Worm (Caenorhabditis elegans) whole organism, L1 larva: ENCODE data around the gene K02H11.4.

Experiments used
- C16A3.4 ChIP-seq: fragments of 150-350 bp; optimal IDR thresholded peaks from 2 replicates; lab custom pipeline; 2014; ENCODE audit warnings: missing biosample characterization, missing genetic modification characterization
- aha-1 ChIP-seq: fragments of 150-350 bp; optimal IDR thresholded peaks from 2 replicates; lab custom pipeline; 2014; ENCODE audit warnings: missing biosample characterization, missing genetic modification characterization
- aly-2 ChIP-seq: fragments of 150-350 bp; optimal IDR thresholded peaks from 2 replicates; lab custom pipeline; 2014; ENCODE audit warnings: missing biosample characterization, missing genetic modification characterization
- blmp-1 ChIP-seq: fragments of 150-350 bp; optimal IDR thresholded peaks from 2 replicates; lab custom pipeline; 2014; ENCODE audit warnings: missing biosample characterization, missing genetic modification characterization
- ceh-8 ChIP-seq: fragments of 200-800 bp; sonication (Bioruptor generic); optimal IDR thresholded peaks from 2 replicates; lab custom pipeline; 2018; ENCODE audit warnings: mild to moderate bottlenecking, missing genetic modification characterization, moderate library complexity, missing compliant biosample characterization
- ceh-82 ChIP-seq, 3 experiments: fragments of 150-350 bp in 1 of 3; sonication (generic microtip) in 2 of 3; optimal IDR thresholded peaks; 2 replicates each; lab custom pipeline; 2014 to 2017; ENCODE audit warnings: missing biosample characterization in 3 of 3, missing genetic modification characterization in 3 of 3
- ceh-88 ChIP-seq: fragments of 200-800 bp; sonication (Bioruptor generic); IDR thresholded peaks from 2 replicates; pipeline ENCODE4 v1.3.6; 2022; ENCODE audit warnings: missing genetic modification characterization, missing compliant biosample characterization
- ceh-90 ChIP-seq: sonication (generic microtip); optimal IDR thresholded peaks from 2 replicates; lab custom pipeline; 2016; ENCODE audit warnings: missing genetic modification characterization, missing compliant biosample characterization
- ces-1 ChIP-seq: fragments of 150-350 bp; optimal IDR thresholded peaks from 2 replicates; lab custom pipeline; 2014; ENCODE audit warnings: missing biosample characterization, missing genetic modification reagents, missing genetic modification characterization
- dpl-1 ChIP-seq, 3 experiments: fragments of 150-350 bp in 2 of 3; sonication (generic microtip) in 1 of 3; optimal IDR thresholded peaks; 2 replicates each; lab custom pipeline; 2014 to 2017; ENCODE audit warnings: missing biosample characterization in 3 of 3, missing genetic modification characterization in 3 of 3, missing genetic modification reagents in 3 of 3
- egl-27 ChIP-seq, 2 experiments: fragments of 150-350 bp in 1 of 2; sonication (generic microtip); optimal IDR thresholded peaks; 3 replicates each; lab custom pipeline; 2017 to 2018; ENCODE audit warnings: missing biosample characterization in 2 of 2, missing genetic modification characterization in 2 of 2, missing genetic modification reagents in 2 of 2
- elt-2 ChIP-seq: sonication (generic microtip); optimal IDR thresholded peaks from 2 replicates; lab custom pipeline; 2016; ENCODE audit warnings: missing genetic modification characterization, mild to moderate bottlenecking, inconsistent platforms, missing compliant biosample characterization, missing genetic modification reagents
- fkh-4 ChIP-seq: sonication (generic microtip); optimal IDR thresholded peaks from 2 replicates; lab custom pipeline; 2016; ENCODE audit warnings: missing compliant biosample characterization, missing genetic modification characterization, borderline replicate concordance
- fkh-8 ChIP-seq: sonication (generic microtip); optimal IDR thresholded peaks from 2 replicates; lab custom pipeline; 2016; ENCODE audit warnings: mild to moderate bottlenecking, missing genetic modification characterization, missing compliant biosample characterization
- fos-1 ChIP-seq: fragments of 150-350 bp; optimal IDR thresholded peaks from 2 replicates; lab custom pipeline; 2014; ENCODE audit warnings: missing biosample characterization, missing genetic modification characterization
- grh-1 ChIP-seq: fragments of 200-800 bp; sonication (Bioruptor generic); IDR thresholded peaks from 2 replicates; pipeline ENCODE4 v1.3.6; 2022; ENCODE audit warnings: missing genetic modification reagents, missing genetic modification characterization, missing compliant biosample characterization
- hlh-17 ChIP-seq: fragments of 200-800 bp; sonication (Bioruptor generic); optimal IDR thresholded peaks from 2 replicates; lab custom pipeline; 2018; ENCODE audit warnings: missing genetic modification characterization, mild to moderate bottlenecking, missing compliant biosample characterization, moderate library complexity, borderline replicate concordance
- hlh-4 ChIP-seq: sonication (generic microtip); optimal IDR thresholded peaks from 2 replicates; lab custom pipeline; 2016; ENCODE audit warnings: mild to moderate bottlenecking, missing genetic modification characterization, missing compliant biosample characterization
- hpl-2 ChIP-seq: fragments of 150-350 bp; optimal IDR thresholded peaks from 2 replicates; lab custom pipeline; 2014; ENCODE audit warnings: missing biosample characterization, missing genetic modification reagents, missing genetic modification characterization
- irx-1 ChIP-seq: sonication (generic microtip); optimal IDR thresholded peaks from 2 replicates; lab custom pipeline; 2016; ENCODE audit warnings: missing genetic modification characterization, missing compliant biosample characterization
- isw-1 ChIP-seq: fragments of 200-800 bp; sonication (Bioruptor generic); IDR thresholded peaks from 2 replicates; pipeline ENCODE4 v1.3.6; 2022; ENCODE audit warnings: missing genetic modification characterization, missing compliant biosample characterization
- jun-1 ChIP-seq: fragments of 150-350 bp; optimal IDR thresholded peaks from 2 replicates; lab custom pipeline; 2014; ENCODE audit warnings: missing biosample characterization, missing genetic modification reagents, missing genetic modification characterization
- lin-15B ChIP-seq: fragments of 150-350 bp; sonication (generic microtip); optimal IDR thresholded peaks from 3 replicates; lab custom pipeline; 2014; ENCODE audit warnings: missing biosample characterization, missing genetic modification characterization
- lin-35 ChIP-seq, 2 experiments: fragments of 150-350 bp; optimal IDR thresholded peaks; 2 replicates each; lab custom pipeline; 2014; ENCODE audit warnings: missing biosample characterization in 2 of 2, missing genetic modification characterization in 2 of 2, missing genetic modification reagents in 2 of 2
- lin-39 ChIP-seq: fragments of 150-350 bp; optimal IDR thresholded peaks from 2 replicates; lab custom pipeline; 2014; ENCODE audit warnings: missing biosample characterization, missing genetic modification reagents, missing genetic modification characterization
- mef-2 ChIP-seq: fragments of 150-350 bp; optimal IDR thresholded peaks from 2 replicates; lab custom pipeline; 2014; ENCODE audit warnings: missing biosample characterization, missing genetic modification characterization
- mep-1 ChIP-seq: fragments of 150-350 bp; optimal IDR thresholded peaks from 2 replicates; lab custom pipeline; 2014; ENCODE audit warnings: missing biosample characterization, missing genetic modification characterization
- nhr-11 ChIP-seq: fragments of 150-350 bp; optimal IDR thresholded peaks from 2 replicates; lab custom pipeline; 2014; ENCODE audit warnings: missing biosample characterization, missing genetic modification characterization
- nhr-12 ChIP-seq: sonication (generic microtip); optimal IDR thresholded peaks from 2 replicates; lab custom pipeline; 2017; ENCODE audit warnings: missing biosample characterization, missing genetic modification characterization
- nhr-19 ChIP-seq: fragments of 200-800 bp; sonication (Bioruptor generic); conservative IDR thresholded peaks from 2 replicates; pipeline ENCODE4 v1.3.6; 2022; ENCODE audit warnings: missing genetic modification characterization, missing compliant biosample characterization
- nhr-20 ChIP-seq: sonication (generic microtip); optimal IDR thresholded peaks from 2 replicates; lab custom pipeline; 2016; ENCODE audit warnings: mild to moderate bottlenecking, missing genetic modification characterization, missing compliant biosample characterization
- nhr-237 ChIP-seq: fragments of 150-350 bp; optimal IDR thresholded peaks from 2 replicates; lab custom pipeline; 2014; ENCODE audit warnings: missing biosample characterization, missing genetic modification characterization
- nhr-76 ChIP-seq: sonication (generic microtip); optimal IDR thresholded peaks from 2 replicates; lab custom pipeline; 2017; ENCODE audit warnings: missing biosample characterization, missing genetic modification characterization
- nhr-85 ChIP-seq: sonication (generic microtip); peaks from one replicate; lab custom pipeline; 2016; ENCODE audit warnings: missing genetic modification characterization, inconsistent platforms, missing compliant biosample characterization
- nhr-90 ChIP-seq: sonication (generic microtip); optimal IDR thresholded peaks from 2 replicates; lab custom pipeline; 2016; ENCODE audit warnings: mild to moderate bottlenecking, missing genetic modification characterization, missing compliant biosample characterization; ENCODE audit not compliant: poor library complexity
- pag-3 ChIP-seq: sonication (generic microtip); optimal IDR thresholded peaks from 2 replicates; lab custom pipeline; 2017; ENCODE audit warnings: missing genetic modification characterization, mild to moderate bottlenecking, missing compliant biosample characterization, antibody characterized with exemption, borderline replicate concordance; ENCODE audit not compliant: insufficient read depth
- pqm-1 ChIP-seq: sonication (generic microtip); optimal IDR thresholded peaks from 3 replicates; lab custom pipeline; 2017; ENCODE audit warnings: missing biosample characterization, missing genetic modification characterization
- skn-1 ChIP-seq: fragments of 150-350 bp; optimal IDR thresholded peaks from 2 replicates; lab custom pipeline; 2014; ENCODE audit warnings: missing biosample characterization, missing genetic modification characterization
- snpc-4 ChIP-seq: fragments of 150-350 bp; optimal IDR thresholded peaks from 2 replicates; lab custom pipeline; 2014; ENCODE audit warnings: missing biosample characterization, missing genetic modification characterization
- sup-37 ChIP-seq: fragments of 200-800 bp; sonication (Bioruptor generic); optimal IDR thresholded peaks from 2 replicates; lab custom pipeline; 2018; ENCODE audit warnings: mild to moderate bottlenecking, missing genetic modification characterization, missing compliant biosample characterization
- swsn-7 ChIP-seq: sonication (generic microtip); optimal IDR thresholded peaks from 2 replicates; lab custom pipeline; 2016; ENCODE audit warnings: missing genetic modification characterization, missing compliant biosample characterization
- tbx-2 ChIP-seq: sonication (generic microtip); optimal IDR thresholded peaks from 2 replicates; lab custom pipeline; 2016; ENCODE audit warnings: missing genetic modification characterization, missing compliant biosample characterization
- tlp-1 ChIP-seq: fragments of 150-350 bp; optimal IDR thresholded peaks from 2 replicates; lab custom pipeline; 2014; ENCODE audit warnings: missing biosample characterization, missing genetic modification characterization
- unc-30 ChIP-seq: sonication (generic microtip); optimal IDR thresholded peaks from 2 replicates; lab custom pipeline; 2017; ENCODE audit warnings: missing biosample characterization, missing genetic modification characterization
- unc-62 ChIP-seq: fragments of 150-350 bp; optimal IDR thresholded peaks from 2 replicates; lab custom pipeline; 2014; ENCODE audit warnings: missing biosample characterization, missing genetic modification reagents, missing genetic modification characterization
- vab-15 ChIP-seq: sonication (generic microtip); optimal IDR thresholded peaks from 2 replicates; lab custom pipeline; 2017; ENCODE audit warnings: missing genotype, mild to moderate bottlenecking, missing genetic modification characterization, missing compliant biosample characterization
- xbp-1 ChIP-seq: sonication (generic microtip); optimal IDR thresholded peaks from 2 replicates; lab custom pipeline; 2016; ENCODE audit warnings: missing genetic modification characterization, missing compliant biosample characterization
- zag-1 ChIP-seq: fragments of 150-350 bp; optimal IDR thresholded peaks from 2 replicates; lab custom pipeline; 2014; ENCODE audit warnings: missing biosample characterization, missing genetic modification characterization
- zip-4 ChIP-seq: fragments of 200-800 bp; sonication (Bioruptor generic); optimal IDR thresholded peaks from 2 replicates; lab custom pipeline; 2018; ENCODE audit warnings: mild to moderate bottlenecking, missing genetic modification characterization, moderate library complexity, missing compliant biosample characterization
- ztf-11 ChIP-seq, 2 experiments: sonication (generic microtip); optimal IDR thresholded peaks; 2 replicates each; lab custom pipeline; 2016 to 2017; ENCODE audit warnings: missing genetic modification characterization in 2 of 2, missing biosample characterization in 1 of 2, missing compliant biosample characterization in 1 of 2

K02H11.4 gene

ce11 chrV:1481742-1482141 lies 49.3 kb downstream of the K02H11.4 start, which contains the start of gene C38C3.4:
C38C3.4 (plus strand) TSS chrV:1482042.
- TF ChIP-seq lin-35 (GFP tag; optimal IDR thresholded peaks at IDR 0.05; lab: Kevin White, UChicago) (no peak), ztf-11 (tag; optimal IDR thresholded peaks at IDR 0.05; lab: Kevin White, UChicago) (no peak), skn-1 (no peak), nhr-20 (tag; lab: Kevin White, UChicago) (no peak), blmp-1 (tag; lab: Kevin White, UChicago) (no peak), isw-1 (no peak), nhr-12 (tag; lab: Kevin White, UChicago) (no peak), pag-3 (tag; lab: Kevin White, UChicago) (no peak), hlh-17 (no peak), snpc-4 (tag; lab: Kevin White, UChicago) (no peak), ceh-8 (GFP tag; lab: Kevin White, UChicago) (no peak), jun-1 (tag; lab: Kevin White, UChicago) (no peak), ceh-88 (GFP tag; lab: Robert Waterston, UW) (no peak), nhr-19 (GFP tag; lab: Robert Waterston, UW) (no peak), mef-2 (tag; lab: Kevin White, UChicago) (no peak), elt-2 (tag; lab: Kevin White, UChicago) (no peak), nhr-85 (tag; lab: Kevin White, UChicago) (no peak), C16A3.4 (tag; lab: Kevin White, UChicago) (no peak), hpl-2 (GFP tag; lab: Kevin White, UChicago) (no peak)
- TF ChIP-seq, all 84 proteins: peak for 0

ce11 chrV:1480841-1481240 lies 50.2 kb downstream of the K02H11.4 start:
- TF ChIP-seq ceh-8 (GFP tag; lab: Kevin White, UChicago) (no peak), sup-37 (GFP tag; lab: Kevin White, UChicago) (no peak), nhr-85 (tag; lab: Kevin White, UChicago) (no peak), aha-1 (tag; lab: Kevin White, UChicago) (no peak), lin-35 (GFP tag; optimal IDR thresholded peaks at IDR 0.05; lab: Kevin White, UChicago) (no peak), tbx-2 (peak; percentile 37), zip-4 (GFP tag; lab: Kevin White, UChicago) (no peak), lin-39 (tag; lab: Kevin White, UChicago) (peak; percentile 63), pqm-1 (tag; lab: Kevin White, UChicago) (no peak), unc-30 (tag; lab: Kevin White, UChicago) (no peak), ceh-82 (tag; optimal IDR thresholded peaks at IDR 0.05; lab: Kevin White, UChicago) (no peak), hlh-4 (tag; lab: Kevin White, UChicago) (no peak), vab-15 (tag; lab: Kevin White, UChicago) (no peak), unc-62 (no peak), tlp-1 (no peak), nhr-20 (tag; lab: Kevin White, UChicago) (peak; percentile 58), nhr-90 (tag; lab: Kevin White, UChicago) (no peak), fos-1 (tag; lab: Kevin White, UChicago) (no peak), irx-1 (tag; lab: Kevin White, UChicago) (peak; percentile 11), mef-2 (tag; lab: Kevin White, UChicago) (peak; percentile 26), hlh-17 (no peak), egl-27 (tag; optimal IDR thresholded peaks at IDR 0.05; lab: Kevin White, UChicago) (no peak), aly-2 (tag; lab: Kevin White, UChicago) (no peak), grh-1 (no peak), ceh-88 (GFP tag; lab: Robert Waterston, UW) (no peak), pag-3 (tag; lab: Kevin White, UChicago) (peak; percentile 20), elt-2 (tag; lab: Kevin White, UChicago) (no peak), lin-15B (tag; lab: Kevin White, UChicago) (no peak), ces-1 (GFP tag; lab: Kevin White, UChicago) (no peak), C16A3.4 (tag; lab: Kevin White, UChicago) (no peak), nhr-11 (tag; lab: Kevin White, UChicago) (no peak), ceh-90 (tag; lab: Kevin White, UChicago) (no peak), mep-1 (tag; lab: Kevin White, UChicago) (peak; percentile 5), swsn-7 (tag; lab: Kevin White, UChicago) (peak; percentile 31), fkh-4 (tag; lab: Kevin White, UChicago) (no peak), fkh-8 (tag; lab: Kevin White, UChicago) (no peak), nhr-237 (no peak), xbp-1 (tag; lab: Kevin White, UChicago) (no peak), nhr-76 (tag; lab: Kevin White, UChicago) (no peak), zag-1 (no peak), dpl-1 (GFP tag; optimal IDR thresholded peaks at IDR 0.05; lab: Kevin White, UChicago) (no peak), jun-1 (tag; lab: Kevin White, UChicago) (no peak), snpc-4 (tag; lab: Kevin White, UChicago) (no peak)
